Fruit fly (Drosophila melanogaster) whole organism, prepupa: ENCODE data around the gene siz.

Experiments used
- CG10631 ChIP-seq: fragments of 200-800 bp; sonication (Bioruptor generic); optimal IDR thresholded peaks from 2 replicates; lab custom pipeline; 2016; ENCODE audit warnings: missing biosample characterization, missing genetic modification characterization
- CG10669 ChIP-seq: fragments of 200-800 bp; sonication (Bioruptor generic); optimal IDR thresholded peaks from 3 replicates; lab custom pipeline; 2018; ENCODE audit warnings: missing biosample characterization, mild to moderate bottlenecking, missing genetic modification characterization, moderate library complexity
- CG11902 ChIP-seq: fragments of 200-800 bp; sonication (Bioruptor generic); optimal IDR thresholded peaks from 3 replicates; lab custom pipeline; 2016; ENCODE audit warnings: missing biosample characterization, missing genetic modification characterization
- CG15336 ChIP-seq: fragments of 200-800 bp; sonication (Bioruptor generic); IDR thresholded peaks from 2 replicates; pipeline ENCODE4 v1.3.6; 2022; ENCODE audit warnings: missing biosample characterization, missing genetic modification characterization
- CG1621 ChIP-seq: fragments of 200-800 bp; sonication (Bioruptor generic); optimal IDR thresholded peaks from 3 replicates; lab custom pipeline; 2018; ENCODE audit warnings: missing biosample characterization, mild to moderate bottlenecking, missing genetic modification characterization
- CG16779 ChIP-seq: fragments of 200-800 bp; sonication (Bioruptor generic); optimal IDR thresholded peaks from 3 replicates; lab custom pipeline; 2017; ENCODE audit warnings: missing biosample characterization, mild to moderate bottlenecking, missing genetic modification characterization
- CG3032 ChIP-seq: fragments of 200-800 bp; optimal IDR thresholded peaks from 2 replicates; lab custom pipeline; 2019; ENCODE audit warnings: missing biosample characterization, mild to moderate bottlenecking, missing genetic modification characterization, moderate library complexity
- CG32006 ChIP-seq: fragments of 200-800 bp; sonication (Bioruptor generic); optimal IDR thresholded peaks from 3 replicates; lab custom pipeline; 2017; ENCODE audit warnings: missing biosample characterization, mild to moderate bottlenecking, missing genetic modification characterization
- CG3919 ChIP-seq: fragments of 200-800 bp; sonication (Bioruptor generic); optimal IDR thresholded peaks from 3 replicates; lab custom pipeline; 2016; ENCODE audit warnings: missing biosample characterization, missing genetic modification characterization
- CG6163 ChIP-seq: fragments of 200-800 bp; sonication (Bioruptor generic); IDR thresholded peaks from 3 replicates; pipeline ENCODE4 v1.3.6; 2022; ENCODE audit warnings: missing biosample characterization, missing genetic modification characterization
- CG6808 ChIP-seq: fragments of 200-800 bp; sonication (Bioruptor generic); optimal IDR thresholded peaks from 3 replicates; lab custom pipeline; 2017; ENCODE audit warnings: missing biosample characterization, missing genetic modification characterization, mild to moderate bottlenecking, moderate library complexity, missing genetic modification reagents
- CG6854 ChIP-seq: fragments of 200-800 bp; sonication (Bioruptor generic); optimal IDR thresholded peaks from 2 replicates; lab custom pipeline; 2017; ENCODE audit warnings: missing biosample characterization, mild to moderate bottlenecking, missing genetic modification characterization
- CG7368 ChIP-seq: fragments of 200-800 bp; sonication (Bioruptor generic); optimal IDR thresholded peaks from 3 replicates; lab custom pipeline; 2016; ENCODE audit warnings: missing biosample characterization, missing genetic modification characterization
- CG8119 ChIP-seq: fragments of 200-800 bp; sonication (Bioruptor generic); IDR thresholded peaks from 3 replicates; pipeline ENCODE4 v1.3.6; 2022; ENCODE audit warnings: missing biosample characterization, missing genetic modification characterization
- CG8319 ChIP-seq: fragments of 200-800 bp; sonication (Bioruptor generic); optimal IDR thresholded peaks from 3 replicates; lab custom pipeline; 2016; ENCODE audit warnings: missing biosample characterization, missing genetic modification characterization
- Eip75B ChIP-seq: fragments of 200-800 bp; sonication (Bioruptor generic); optimal IDR thresholded peaks from 3 replicates; lab custom pipeline; 2016; ENCODE audit warnings: missing biosample characterization, missing genetic modification characterization
- Eip78C ChIP-seq: fragments of 200-800 bp; sonication (Bioruptor generic); peaks from one replicate; lab custom pipeline; 2016; ENCODE audit warnings: missing biosample characterization, missing genetic modification characterization
- Eip93F ChIP-seq: fragments of 200-800 bp; sonication (Bioruptor generic); optimal IDR thresholded peaks from 2 replicates; lab custom pipeline; 2016; ENCODE audit warnings: missing biosample characterization, mild to moderate bottlenecking, missing genetic modification characterization
- Ets21C ChIP-seq: fragments of 200-800 bp; sonication (Bioruptor generic); optimal IDR thresholded peaks from 3 replicates; lab custom pipeline; 2016; ENCODE audit warnings: missing biosample characterization, missing genetic modification characterization
- Ets96B ChIP-seq: fragments of 200-800 bp; optimal IDR thresholded peaks from 2 replicates; lab custom pipeline; 2019; ENCODE audit warnings: missing biosample characterization, mild to moderate bottlenecking, missing genetic modification characterization, moderate library complexity
- Hr38 ChIP-seq: sonication (Bioruptor generic); optimal IDR thresholded peaks from 2 replicates; lab custom pipeline; 2016; ENCODE audit warnings: missing biosample characterization, missing genetic modification characterization
- Hr39 ChIP-seq: fragments of 200-800 bp; sonication (Bioruptor generic); optimal IDR thresholded peaks from 2 replicates; lab custom pipeline; 2016; ENCODE audit warnings: missing biosample characterization, missing genetic modification characterization
- Lpt ChIP-seq: fragments of 200-800 bp; sonication (Bioruptor generic); optimal IDR thresholded peaks from 3 replicates; lab custom pipeline; 2016; ENCODE audit warnings: missing biosample characterization, missing genetic modification characterization
- Met ChIP-seq: fragments of 200-800 bp; sonication (Bioruptor generic); optimal IDR thresholded peaks from 3 replicates; lab custom pipeline; 2016; ENCODE audit warnings: missing biosample characterization, missing genetic modification characterization
- OdsH ChIP-seq: fragments of 200-800 bp; sonication (Bioruptor generic); optimal IDR thresholded peaks from 3 replicates; lab custom pipeline; 2016; ENCODE audit warnings: missing biosample characterization, missing genetic modification characterization
- Smox ChIP-seq: fragments of 200-800 bp; sonication (Bioruptor generic); optimal IDR thresholded peaks from 3 replicates; lab custom pipeline; 2016; ENCODE audit warnings: missing biosample characterization, missing genetic modification characterization
- Sox102F ChIP-seq: fragments of 200-800 bp; sonication (Bioruptor generic); optimal IDR thresholded peaks from 2 replicates; lab custom pipeline; 2016; ENCODE audit warnings: missing biosample characterization, mild to moderate bottlenecking, missing genetic modification characterization
- Sox14 ChIP-seq: fragments of 200-800 bp; sonication (Bioruptor generic); optimal IDR thresholded peaks from 3 replicates; lab custom pipeline; 2016; ENCODE audit warnings: missing biosample characterization, missing genetic modification characterization
- achi ChIP-seq: fragments of 200-800 bp; sonication (Bioruptor generic); optimal IDR thresholded peaks from 3 replicates; lab custom pipeline; 2016; ENCODE audit warnings: missing biosample characterization, missing genetic modification characterization
- cyc ChIP-seq: fragments of 200-800 bp; sonication (Bioruptor generic); optimal IDR thresholded peaks from 3 replicates; lab custom pipeline; 2016; ENCODE audit warnings: missing biosample characterization, missing genetic modification characterization
- dsx ChIP-seq: fragments of 200-800 bp; optimal IDR thresholded peaks from 3 replicates; lab custom pipeline; 2019; ENCODE audit warnings: missing biosample characterization, mild to moderate bottlenecking, missing genetic modification characterization, moderate library complexity; ENCODE audit not compliant: poor library complexity, severe bottlenecking
- eg ChIP-seq: fragments of 200-800 bp; sonication (Bioruptor generic); IDR thresholded peaks from 3 replicates; pipeline ENCODE4 v1.3.6; 2022; ENCODE audit warnings: missing biosample characterization, missing genetic modification characterization
- esn ChIP-seq: fragments of 200-800 bp; sonication (Bioruptor generic); optimal IDR thresholded peaks from 2 replicates; lab custom pipeline; 2016; ENCODE audit warnings: missing biosample characterization, mild to moderate bottlenecking, missing genetic modification characterization, moderate library complexity
- fd59A ChIP-seq: fragments of 200-800 bp; sonication (Bioruptor generic); optimal IDR thresholded peaks from 2 replicates; lab custom pipeline; 2017; ENCODE audit warnings: missing biosample characterization, mild to moderate bottlenecking, missing genetic modification characterization, missing genetic modification reagents
- fkh ChIP-seq: fragments of 200-800 bp; sonication (Bioruptor generic); optimal IDR thresholded peaks from 3 replicates; lab custom pipeline; 2017; ENCODE audit warnings: missing biosample characterization, mild to moderate bottlenecking, missing genetic modification characterization, moderate library complexity
- net ChIP-seq: fragments of 200-800 bp; sonication (Bioruptor generic); optimal IDR thresholded peaks from 3 replicates; lab custom pipeline; 2016; ENCODE audit warnings: missing biosample characterization, missing genetic modification characterization
- salr ChIP-seq, 2 experiments: fragments of 200-800 bp; sonication (Bioruptor generic); optimal IDR thresholded peaks; 3 replicates each; lab custom pipeline; 2016 to 2018; ENCODE audit warnings: missing biosample characterization in 2 of 2, missing genetic modification characterization in 2 of 2, mild to moderate bottlenecking in 1 of 2
- ss ChIP-seq, 2 experiments: fragments of 200-800 bp; sonication (Bioruptor generic); optimal IDR thresholded peaks; 2 replicates in 1 of 2; 3 replicates in 1 of 2; lab custom pipeline; 2017 to 2018; ENCODE audit warnings: mild to moderate bottlenecking in 2 of 2, missing biosample characterization in 2 of 2, missing genetic modification characterization in 2 of 2, moderate library complexity in 1 of 2
- svp ChIP-seq: fragments of 200-800 bp; sonication (Bioruptor generic); peaks from one replicate; lab custom pipeline; 2016; ENCODE audit warnings: missing biosample characterization, missing genetic modification characterization
- topi ChIP-seq: fragments of 200-800 bp; sonication (Bioruptor generic); optimal IDR thresholded peaks from 3 replicates; lab custom pipeline; 2016; ENCODE audit warnings: missing biosample characterization, missing genetic modification characterization
- vri ChIP-seq: fragments of 200-800 bp; sonication (Bioruptor generic); optimal IDR thresholded peaks from 3 replicates; lab custom pipeline; 2016; ENCODE audit warnings: missing biosample characterization, mild to moderate bottlenecking, missing genetic modification characterization

siz gene

DNA sequence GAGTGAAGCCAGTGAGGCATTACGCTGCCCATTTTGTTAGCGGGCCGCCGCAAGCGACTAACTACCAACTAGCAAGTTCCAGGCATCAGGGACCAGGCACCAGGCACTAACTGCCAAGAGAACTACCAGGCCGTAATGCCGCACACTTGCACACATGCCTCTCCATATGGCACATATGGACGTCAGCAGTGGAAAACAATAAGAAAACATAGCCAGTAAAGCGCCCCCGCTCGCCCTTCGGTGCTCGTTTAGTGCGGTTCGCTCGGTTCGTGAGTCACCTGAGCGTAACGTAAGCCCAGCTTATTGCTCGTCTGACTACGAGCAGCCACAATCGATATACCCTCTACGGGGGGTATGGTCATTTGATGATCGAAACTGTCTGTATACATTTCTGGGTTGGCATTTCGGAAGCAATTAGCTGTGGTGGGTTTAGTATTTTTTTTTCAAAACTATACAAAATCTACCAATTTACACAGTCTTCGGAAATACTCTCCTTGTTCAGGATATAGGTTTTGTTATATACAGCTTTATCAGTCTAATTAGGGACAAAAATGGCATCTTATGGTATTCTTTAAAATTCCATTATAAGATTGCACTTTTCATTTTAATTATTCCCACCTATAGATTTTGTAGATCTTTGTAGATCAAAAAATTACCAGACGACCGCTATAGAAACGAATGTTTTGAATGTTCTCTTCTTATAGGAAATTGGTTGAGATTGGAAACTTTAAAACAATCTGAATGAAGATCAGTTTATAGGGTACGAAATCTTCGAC, 22.6 kb downstream of the siz start (continued):
- TF ChIP-seq fd59A (GFP tag; lab: Kevin White, UChicago) (peak; percentile 52), CG10669 (GFP tag; lab: Kevin White, UChicago) (peak; percentile 16), achi (GFP tag; lab: Kevin White, UChicago) (peak; percentile 60), Eip75B (GFP tag; lab: Kevin White, UChicago) (peak; percentile 68), CG10631 (peak; percentile 64), Smox (GFP tag; lab: Kevin White, UChicago) (peak; percentile 77), Eip93F (GFP tag; lab: Kevin White, UChicago) (no peak), svp (GFP tag; lab: Kevin White, UChicago) (peak; percentile 89), CG7368 (peak; percentile 46), cyc (GFP tag; lab: Kevin White, UChicago) (peak; percentile 60), esn (peak; percentile 80), CG15336 (GFP tag; lab: Robert Waterston, UW) (no peak), CG8119 (GFP tag; lab: Robert Waterston, UW) (no peak), Ets21C (GFP tag; lab: Kevin White, UChicago) (peak; percentile 49), CG1621 (no peak), Hr39 (GFP tag; lab: Kevin White, UChicago) (peak; percentile 76), OdsH (GFP tag; lab: Kevin White, UChicago) (peak; percentile 71), CG6808 (GFP tag; lab: Kevin White, UChicago) (peak; percentile 45), topi (peak; percentile 76)

dm6 chr3L:21057568-21057940, 23.2 kb downstream of the siz start:
- no peak for TF ChIP-seq CG15336 (GFP tag; lab: Robert Waterston, UW)
- no peak for TF ChIP-seq Eip78C
- TF ChIP-seq eg (GFP tag; lab: Robert Waterston, UW) = peak; percentile 54; the same call in 2 of the 3 replicates
- TF ChIP-seq CG6163 = 0 out of 3 replicates have a peak, but pooled peaks have one; percentile 41
- no peak for TF ChIP-seq Sox14 (GFP tag; lab: Kevin White, UChicago)
- TF ChIP-seq CG32006 (GFP tag; lab: Kevin White, UChicago) = peak; percentile 44
- peak; percentile 40 for TF ChIP-seq vri
- TF ChIP-seq Met = peak; percentile 16
- peak; percentile 5 for TF ChIP-seq dsx (GFP tag; lab: Kevin White, UChicago)
- TF ChIP-seq fkh (GFP tag; lab: Kevin White, UChicago) = peak; percentile 8
- TF ChIP-seq net (GFP tag; lab: Kevin White, UChicago) = no peak
- TF ChIP-seq CG6854 = peak; percentile 77
- TF ChIP-seq Smox (GFP tag; lab: Kevin White, UChicago) = no peak

DNA sequence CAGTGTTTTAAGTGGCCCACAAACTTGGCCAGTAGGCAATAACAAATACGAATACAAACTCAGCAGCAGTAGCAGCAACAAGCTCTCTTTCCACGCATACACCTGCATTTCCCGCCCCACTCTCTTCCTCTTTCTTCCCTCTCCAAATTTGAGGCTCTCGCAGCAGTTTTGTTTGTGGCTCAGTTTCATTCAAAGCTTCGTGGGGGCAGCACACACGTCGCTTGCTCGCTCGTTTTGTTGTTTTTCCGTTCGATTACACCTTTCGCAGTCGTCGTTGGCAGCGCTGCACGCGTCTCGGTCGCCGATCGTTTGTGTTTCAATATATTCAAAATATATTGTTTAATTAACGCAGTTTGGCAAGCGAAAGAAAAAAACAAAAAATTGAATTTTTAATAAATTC, 24.3 kb downstream of the siz start:
- TF ChIP-seq fkh (GFP tag; lab: Kevin White, UChicago) (peak; percentile 42), dsx (GFP tag; lab: Kevin White, UChicago) (peak; percentile 58), Sox14 (GFP tag; lab: Kevin White, UChicago) (peak; percentile 57), CG6808 (GFP tag; lab: Kevin White, UChicago) (no peak), Eip75B (GFP tag; lab: Kevin White, UChicago) (peak; percentile 19), CG1621 (peak; percentile 11), ss (GFP tag; optimal IDR thresholded peaks at IDR 0.05; lab: Kevin White, UChicago) (peak; percentile 45 to 57), CG8319 (GFP tag; lab: Kevin White, UChicago) (no peak), Lpt (GFP tag; lab: Kevin White, UChicago) (peak; percentile 41), CG16779 (tag; lab: Kevin White, UChicago) (peak; percentile 46), CG15336 (GFP tag; lab: Robert Waterston, UW) (no peak), Ets96B (tag; lab: Kevin White, UChicago) (peak; percentile 3), CG3919 (GFP tag; lab: Kevin White, UChicago) (peak; percentile 39), eg (GFP tag; lab: Robert Waterston, UW) (peak; percentile 69), CG32006 (GFP tag; lab: Kevin White, UChicago) (no peak), CG6163 (peak; percentile 77), CG8119 (GFP tag; lab: Robert Waterston, UW) (0 out of 3 replicates have a peak, but pooled peaks have one; percentile 22), Met (peak; percentile 23), salr (GFP tag; optimal IDR thresholded peaks at IDR 0.05; lab: Kevin White, UChicago) (no peak), cyc (GFP tag; lab: Kevin White, UChicago) (no peak), CG6854 (peak; percentile 73), CG3032 (tag; lab: Kevin White, UChicago) (peak; percentile 5), esn (peak; percentile 17), Hr38 (no peak), CG7368 (peak; percentile 35), topi (peak; percentile 12), Sox102F (GFP tag; lab: Kevin White, UChicago) (peak; percentile 52), vri (peak; percentile 81), CG11902 (GFP tag; lab: Kevin White, UChicago) (no peak)
- TF ChIP-seq, all 60 proteins: peak for 21
